Worm (Caenorhabditis elegans): ENCODE measurements around the gene frpr-4.

- TF ChIP-seq nhr-12 (tag; optimal IDR thresholded peaks at IDR 0.05) (no peak), ces-1 (GFP tag; optimal IDR thresholded peaks at IDR 0.05) (no peak), nhr-237 (tag; optimal IDR thresholded peaks at IDR 0.05) (no peak), cnd-1 (tag; optimal IDR thresholded peaks at IDR 0.05) (no peak), snpc-4 (tag; optimal IDR thresholded peaks at IDR 0.05) (no peak), sem-2 (GFP tag; optimal IDR thresholded peaks at IDR 0.05) (no peak), lin-13 (tag; optimal IDR thresholded peaks at IDR 0.05) (no peak), lsy-2 (tag; optimal IDR thresholded peaks at IDR 0.05) (no peak)
Measured at ce11 chrII:5268977-5269376, 13.6 kb upstream of the frpr-4 start.

Data from whole organism, mixed stage, embryonic.